Worm (Caenorhabditis elegans) whole organism, L4 larva: ENCODE results near the gene str-87.

Source experiments
- D1046.2 ChIP-seq: fragments of 200-800 bp; sonication (Bioruptor generic); IDR thresholded peaks from 2 replicates; pipeline ENCODE4 v1.3.6; 2022; ENCODE audit warnings: missing genetic modification characterization, missing compliant biosample characterization
- R02D3.7 ChIP-seq: fragments of 150-350 bp; sonication (generic microtip); optimal IDR thresholded peaks from 3 replicates; lab custom pipeline; 2014; ENCODE audit warnings: missing biosample characterization, missing genetic modification characterization
- Y105C5A.15 ChIP-seq: fragments of 200-800 bp; sonication (Bioruptor generic); IDR thresholded peaks from 2 replicates; pipeline ENCODE4 v1.3.6; 2022; ENCODE audit warnings: missing genetic modification characterization, missing compliant biosample characterization
- Y48G9A.11 ChIP-seq: fragments of 200-800 bp; sonication (Bioruptor generic); IDR thresholded peaks from 2 replicates; pipeline ENCODE4 v1.3.6; 2022; ENCODE audit warnings: missing genetic modification reagents, missing genetic modification characterization, missing compliant biosample characterization
- ZK546.5 ChIP-seq, 2 experiments: sonication (generic microtip); optimal IDR thresholded peaks; 2 replicates each; lab custom pipeline; 2017; ENCODE audit warnings: missing biosample characterization in 2 of 2, missing genetic modification characterization in 2 of 2
- ama-1 ChIP-seq: fragments of 150-350 bp; optimal IDR thresholded peaks from 2 replicates; lab custom pipeline; 2014; ENCODE audit warnings: inconsistent platforms, mixed read lengths
- ceh-28 ChIP-seq: fragments of 150-350 bp; optimal IDR thresholded peaks from 2 replicates; lab custom pipeline; 2014; ENCODE audit warnings: missing biosample characterization, missing genetic modification reagents, missing genetic modification characterization
- mdt-29 ChIP-seq: fragments of 200-800 bp; sonication (Bioruptor generic); IDR thresholded peaks from 2 replicates; pipeline ENCODE4 v1.3.6; 2022; ENCODE audit warnings: missing genetic modification reagents, missing genetic modification characterization, missing compliant biosample characterization
- mep-1 ChIP-seq: fragments of 150-350 bp; sonication (generic microtip); optimal IDR thresholded peaks from 3 replicates; lab custom pipeline; 2014; ENCODE audit warnings: missing biosample characterization, missing genetic modification characterization
- nhr-237 ChIP-seq: sonication (generic microtip); optimal IDR thresholded peaks from 2 replicates; lab custom pipeline; 2017; ENCODE audit warnings: missing biosample characterization, missing genetic modification characterization
- nhr-77 ChIP-seq: fragments of 150-350 bp; optimal IDR thresholded peaks from 2 replicates; lab custom pipeline; 2014; ENCODE audit warnings: missing biosample characterization, missing genetic modification characterization
- skn-1 ChIP-seq: fragments of 150-350 bp; optimal IDR thresholded peaks from 2 replicates; lab custom pipeline; 2014; ENCODE audit warnings: missing biosample characterization, missing genetic modification characterization
- unc-62 ChIP-seq, 3 experiments: fragments of 150-350 bp in 1 of 3; sonication (generic microtip); optimal IDR thresholded peaks in 2 of 3; peaks in 1 of 3; 1 replicate in 1 of 3; 2 replicates in 2 of 3; lab custom pipeline; 2014 to 2017; ENCODE audit warnings: missing biosample characterization in 3 of 3, missing genetic modification characterization in 3 of 3, missing genetic modification reagents in 3 of 3, missing genotype in 1 of 3

ce11 chrV:8946142-8946541 lies 41.9 kb downstream of the str-87 start:
- TF ChIP-seq Y105C5A.15: no peak
- TF ChIP-seq Y48G9A.11 (GFP tag; lab: Robert Waterston, UW): no peak
- TF ChIP-seq nhr-77 (tag; lab: Kevin White, UChicago): no peak
- no peak for TF ChIP-seq ceh-28
- peak in 1 of 2 experiments; percentile 92 for TF ChIP-seq unc-62 (GFP tag; optimal IDR thresholded peaks at IDR 0.05 in 1 of 2; lab: Kevin White, UChicago)
- TF ChIP-seq unc-62 (tag; optimal IDR thresholded peaks at IDR 0.05; lab: Kevin White, UChicago): no peak
- TF ChIP-seq R02D3.7: no peak
- TF ChIP-seq ama-1: no peak
- no peak for TF ChIP-seq mep-1 (tag; lab: Kevin White, UChicago)
- no peak for TF ChIP-seq skn-1 (tag; lab: Kevin White, UChicago)
- no peak for TF ChIP-seq D1046.2 (GFP tag; lab: Robert Waterston, UW)
- no peak for TF ChIP-seq nhr-237 (tag; lab: Kevin White, UChicago)
- TF ChIP-seq mdt-29 (GFP tag; lab: Robert Waterston, UW): no peak
- TF ChIP-seq ZK546.5 (tag; optimal IDR thresholded peaks at IDR 0.05; lab: Kevin White, UChicago): no peak
